Fruit fly (Drosophila melanogaster) whole organism, larva: ENCODE results near the gene Cpr65Ea.

Experiments used
- noc ChIP-seq: fragments of 200-800 bp; sonication (Bioruptor generic); optimal IDR thresholded peaks from 3 replicates; lab custom pipeline; 2019; ENCODE audit warnings: missing biosample characterization, mild to moderate bottlenecking, missing genetic modification characterization, moderate library complexity

The Cpr65Ea gene

dm6 chr3L:7086558-7087059 is at the start of gene Cpr65Ea:
Gene Cpr65Ea (minus strand): TSS chr3L:7086608.
- TF ChIP-seq noc = no peak

dm6 chr3L:7134818-7135217 is 48.4 kb upstream of the Cpr65Ea start:
- TF ChIP-seq noc = no peak

dm6 chr3L:7133699-7134655 is 47.6 kb upstream of the Cpr65Ea start, which contains the start of gene melt:
Gene melt (plus strand): TSS chr3L:7134516.
- TF ChIP-seq noc = peak; percentile 91

- peak; percentile 40 for TF ChIP-seq noc
Measured at dm6 chr3L:7132593-7132992, 46.2 kb upstream of the Cpr65Ea start.

- TF ChIP-seq noc = peak; percentile 61
Measured at dm6 chr3L:7131447-7131983, 45.1 kb upstream of the Cpr65Ea start, which contains the start of gene Acbp2. Gene Acbp2 (plus strand): TSS chr3L:7131863.

dm6 chr3L:7130574-7130973 is 44.2 kb upstream of the Cpr65Ea start, which contains the start of gene Acbp3:
Gene Acbp3 (plus strand): TSS chr3L:7130874.
- no peak for TF ChIP-seq noc

- peak; percentile 37 for TF ChIP-seq noc
Measured at dm6 chr3L:7128214-7129008, 42.0 kb upstream of the Cpr65Ea start, which contains the start of the genes Acbp4 and Acbp6. Gene Acbp4 (minus strand): TSS chr3L:7128264. Gene Acbp6 (plus strand): TSS chr3L:7128903.

dm6 chr3L:7125289-7125955 is 39.0 kb upstream of the Cpr65Ea start, which contains the start of the genes msl-3 and BBS1:
Gene msl-3 (minus strand): TSS chr3L:7125533.
Gene BBS1 (plus strand): TSS chr3L:7125905.
- no peak for TF ChIP-seq noc

dm6 chr3L:7122136-7122535 is 35.7 kb upstream of the Cpr65Ea start:
- TF ChIP-seq noc = no peak

- peak; percentile 56 for TF ChIP-seq noc
Measured at dm6 chr3L:7115944-7116343, 29.5 kb upstream of the Cpr65Ea start.

dm6 chr3L:7113010-7113409 is 26.6 kb upstream of the Cpr65Ea start:
- TF ChIP-seq noc = no peak

- no peak for TF ChIP-seq noc
Measured at dm6 chr3L:7105693-7106092, 19.3 kb upstream of the Cpr65Ea start.

dm6 chr3L:7104485-7104884 is 18.1 kb upstream of the Cpr65Ea start:
- no peak for TF ChIP-seq noc

dm6 chr3L:7103941-7104340 is 17.5 kb upstream of the Cpr65Ea start:
- TF ChIP-seq noc = no peak

dm6 chr3L:7096530-7096929 is 10.1 kb upstream of the Cpr65Ea start:
- no peak for TF ChIP-seq noc

dm6 chr3L:7094548-7095072 is 8.2 kb upstream of the Cpr65Ea start, which contains the start of gene form3:
Gene form3 (plus strand): TSS chr3L:7094818.
- TF ChIP-seq noc = no peak
